Worm (Caenorhabditis elegans) whole organism, L3 larva: Measurements from ENCODE around the gene K09B11.4.
A peak's percentile ranks its signal among the peaks of the same experiment; 100 is the strongest.

Experiments used
- mdl-1 ChIP-seq: fragments of 150-350 bp; optimal IDR thresholded peaks from 2 replicates; lab custom pipeline; 2014; ENCODE audit warnings: missing biosample characterization, missing genetic modification characterization
- nhr-25 ChIP-seq: sonication (generic microtip); optimal IDR thresholded peaks from 2 replicates; lab custom pipeline; 2017; ENCODE audit warnings: missing biosample characterization, missing genetic modification characterization

ce11 chrIV:13395255-13395654, 34.1 kb upstream of the K09B11.4 start:
- TF ChIP-seq nhr-25 (tag; lab: Kevin White, UChicago) (peak; percentile 90), mdl-1 (tag; lab: Kevin White, UChicago) (peak; percentile 63)
